Worm (Caenorhabditis elegans) whole organism, young adult: Measurements from ENCODE around the gene F47B8.13.

Source experiments
- D2030.7 ChIP-seq: fragments of 200-800 bp; sonication (Bioruptor generic); IDR thresholded peaks from 2 replicates; pipeline ENCODE4 v1.3.6; 2022; ENCODE audit warnings: missing genetic modification reagents, missing genetic modification characterization, missing compliant biosample characterization
- F10E7.11 ChIP-seq: sonication (generic microtip); optimal IDR thresholded peaks from 2 replicates; lab custom pipeline; 2017; ENCODE audit warnings: mild to moderate bottlenecking, missing genetic modification characterization, moderate library complexity, missing compliant biosample characterization
- F23B12.7 ChIP-seq: sonication (generic microtip); optimal IDR thresholded peaks from 2 replicates; lab custom pipeline; 2017; ENCODE audit warnings: missing genetic modification characterization, mild to moderate bottlenecking, missing compliant biosample characterization, antibody characterized with exemption, moderate library complexity; ENCODE audit not compliant: insufficient read depth
- F33H1.4 ChIP-seq: fragments of 200-800 bp; sonication (Bioruptor generic); IDR thresholded peaks from 2 replicates; pipeline ENCODE4 v1.3.6; 2022; ENCODE audit warnings: missing genetic modification reagents, missing genetic modification characterization, missing compliant biosample characterization
- F37B4.10 ChIP-seq: fragments of 200-800 bp; sonication (Bioruptor generic); IDR thresholded peaks from 2 replicates; pipeline ENCODE4 v1.3.6; 2022; ENCODE audit warnings: missing genetic modification characterization, missing compliant biosample characterization
- F52B5.7 ChIP-seq: sonication (generic microtip); optimal IDR thresholded peaks from 2 replicates; lab custom pipeline; 2016; ENCODE audit warnings: mild to moderate bottlenecking, missing genetic modification characterization, missing compliant biosample characterization
- F57A8.1 ChIP-seq: fragments of 200-800 bp; sonication (Bioruptor generic); optimal IDR thresholded peaks from 2 replicates; lab custom pipeline; 2018; ENCODE audit warnings: mild to moderate bottlenecking, missing genetic modification characterization, moderate library complexity, missing compliant biosample characterization
- F57C9.4 ChIP-seq: sonication (generic microtip); optimal IDR thresholded peaks from 2 replicates; lab custom pipeline; 2017; ENCODE audit warnings: mild to moderate bottlenecking, missing genetic modification characterization, missing compliant biosample characterization
- K11D2.4 ChIP-seq: fragments of 200-800 bp; sonication (Bioruptor generic); IDR thresholded peaks from 2 replicates; pipeline ENCODE4 v1.3.6; 2022; ENCODE audit warnings: missing genetic modification reagents, missing genetic modification characterization, missing compliant biosample characterization
- T07F8.4 ChIP-seq: sonication (generic microtip); optimal IDR thresholded peaks from 2 replicates; lab custom pipeline; 2016; ENCODE audit warnings: mild to moderate bottlenecking, missing genetic modification characterization, moderate library complexity, missing compliant biosample characterization
- T26A5.8 ChIP-seq: sonication (generic microtip); optimal IDR thresholded peaks from 2 replicates; lab custom pipeline; 2016; ENCODE audit warnings: missing genetic modification characterization, missing compliant biosample characterization
- Y53G8AR.9 ChIP-seq: fragments of 200-800 bp; sonication (Bioruptor generic); conservative IDR thresholded peaks from 2 replicates; pipeline ENCODE4 v1.3.6; 2022; ENCODE audit warnings: missing genetic modification reagents, missing genetic modification characterization, missing compliant biosample characterization
- Y67H2A.10 ChIP-seq: fragments of 200-800 bp; sonication (Bioruptor generic); conservative IDR thresholded peaks from 2 replicates; pipeline ENCODE4 v1.3.6; 2022; ENCODE audit warnings: missing genetic modification reagents, missing genetic modification characterization, missing compliant biosample characterization
- Y95B8A.8 ChIP-seq: fragments of 200-800 bp; sonication (Bioruptor generic); IDR thresholded peaks from 2 replicates; pipeline ENCODE4 v1.3.6; 2022; ENCODE audit warnings: missing genetic modification reagents, missing genetic modification characterization, missing compliant biosample characterization
- ZK185.1 ChIP-seq: sonication (generic microtip); optimal IDR thresholded peaks from 2 replicates; lab custom pipeline; 2016; ENCODE audit warnings: mild to moderate bottlenecking, missing genetic modification characterization, missing compliant biosample characterization; ENCODE audit not compliant: poor library complexity, severe bottlenecking
- ama-1 ChIP-seq, 3 experiments: fragments of 150-350 bp in 1 of 3; sonication (generic microtip) in 2 of 3; optimal IDR thresholded peaks; 2 replicates each; lab custom pipeline; 2014 to 2018; ENCODE audit warnings: missing biosample characterization in 2 of 3, missing genetic modification characterization in 2 of 3, missing genetic modification reagents in 2 of 3
- attf-6 ChIP-seq: fragments of 200-800 bp; sonication (Bioruptor generic); IDR thresholded peaks from 2 replicates; pipeline ENCODE4 v1.3.6; 2022; ENCODE audit warnings: missing genetic modification reagents, missing genetic modification characterization, missing compliant biosample characterization
- ceh-27 ChIP-seq: fragments of 200-800 bp; sonication (Bioruptor generic); optimal IDR thresholded peaks from 2 replicates; lab custom pipeline; 2018; ENCODE audit warnings: mild to moderate bottlenecking, missing genetic modification characterization, moderate library complexity, missing compliant biosample characterization
- ceh-40 ChIP-seq: fragments of 200-800 bp; sonication (Bioruptor generic); IDR thresholded peaks from 2 replicates; pipeline ENCODE4 v1.3.6; 2022; ENCODE audit warnings: missing genetic modification characterization, missing compliant biosample characterization
- ceh-79 ChIP-seq: sonication (generic microtip); optimal IDR thresholded peaks from 2 replicates; lab custom pipeline; 2017; ENCODE audit warnings: mild to moderate bottlenecking, missing genetic modification characterization, missing compliant biosample characterization
- efl-1 ChIP-seq: fragments of 150-350 bp; optimal IDR thresholded peaks from 2 replicates; lab custom pipeline; 2014; ENCODE audit warnings: missing biosample characterization, missing genetic modification reagents, missing genetic modification characterization
- egl-44 ChIP-seq: fragments of 200-800 bp; sonication (Bioruptor generic); IDR thresholded peaks from 2 replicates; pipeline ENCODE4 v1.3.6; 2022; ENCODE audit warnings: missing genetic modification reagents, missing genetic modification characterization, missing compliant biosample characterization
- ets-4 ChIP-seq: fragments of 200-800 bp; sonication (Bioruptor generic); optimal IDR thresholded peaks from 2 replicates; lab custom pipeline; 2018; ENCODE audit warnings: mild to moderate bottlenecking, missing genetic modification characterization, missing compliant biosample characterization
- let-526 ChIP-seq: fragments of 200-800 bp; sonication (Bioruptor generic); IDR thresholded peaks from 2 replicates; pipeline ENCODE4 v1.3.6; 2022; ENCODE audit warnings: missing genetic modification reagents, missing genetic modification characterization, missing compliant biosample characterization
- lin-26 ChIP-seq: fragments of 200-800 bp; sonication (Bioruptor generic); IDR thresholded peaks from 2 replicates; pipeline ENCODE4 v1.3.6; 2022; ENCODE audit warnings: missing genetic modification reagents, missing genetic modification characterization, missing compliant biosample characterization
- lin-54 ChIP-seq: fragments of 200-800 bp; sonication (Bioruptor generic); optimal IDR thresholded peaks from 2 replicates; lab custom pipeline; 2018; ENCODE audit warnings: mild to moderate bottlenecking, missing genetic modification characterization, missing compliant biosample characterization
- lsl-1 ChIP-seq: fragments of 200-800 bp; sonication (Bioruptor generic); optimal IDR thresholded peaks from 2 replicates; lab custom pipeline; 2018; ENCODE audit warnings: mild to moderate bottlenecking, missing genetic modification characterization, moderate library complexity, missing compliant biosample characterization
- madf-6 ChIP-seq: fragments of 200-800 bp; sonication (Bioruptor generic); IDR thresholded peaks from 2 replicates; pipeline ENCODE4 v1.3.6; 2022; ENCODE audit warnings: missing genetic modification reagents, missing genetic modification characterization, missing compliant biosample characterization
- nfyb-1 ChIP-seq: fragments of 200-800 bp; sonication (Bioruptor generic); IDR thresholded peaks from 2 replicates; pipeline ENCODE4 v1.3.6; 2022; ENCODE audit warnings: missing genetic modification reagents, missing genetic modification characterization, missing compliant biosample characterization
- nhr-90 ChIP-seq: sonication (generic microtip); optimal IDR thresholded peaks from 2 replicates; lab custom pipeline; 2016; ENCODE audit warnings: missing genotype, mild to moderate bottlenecking, missing genetic modification characterization, missing compliant biosample characterization
- pbrm-1 ChIP-seq: fragments of 200-800 bp; sonication (Bioruptor generic); IDR thresholded peaks from 2 replicates; pipeline ENCODE4 v1.3.6; 2022; ENCODE audit warnings: missing genetic modification reagents, missing genetic modification characterization, missing compliant biosample characterization
- rcor-1 ChIP-seq: fragments of 200-800 bp; sonication (Bioruptor generic); IDR thresholded peaks from 2 replicates; pipeline ENCODE4 v1.3.6; 2022; ENCODE audit warnings: missing genetic modification reagents, missing genetic modification characterization, missing compliant biosample characterization
- snpc-3.4 ChIP-seq: sonication (generic microtip); optimal IDR thresholded peaks from 2 replicates; lab custom pipeline; 2017; ENCODE audit warnings: missing genetic modification characterization, mild to moderate bottlenecking, missing compliant biosample characterization, antibody characterized with exemption, moderate library complexity, missing genotype, missing genetic modification reagents
- snpc-4 ChIP-seq, 5 experiments: fragments of 150-350 bp in 1 of 5; sonication (generic microtip) in 4 of 5; optimal IDR thresholded peaks; 2 replicates each; lab custom pipeline; 2014 to 2018; ENCODE audit warnings: missing genetic modification characterization in 5 of 5, missing biosample characterization in 3 of 5, antibody characterized with exemption in 2 of 5, mild to moderate bottlenecking in 2 of 5, missing compliant biosample characterization in 2 of 5, missing genotype in 2 of 5, moderate library complexity in 2 of 5, missing genetic modification reagents in 1 of 5
- unc-62 ChIP-seq: fragments of 150-350 bp; optimal IDR thresholded peaks from 2 replicates; lab custom pipeline; 2014; ENCODE audit warnings: missing biosample characterization, missing genetic modification reagents, missing genetic modification characterization
- ztf-22 ChIP-seq: fragments of 200-800 bp; sonication (Bioruptor generic); optimal IDR thresholded peaks from 2 replicates; lab custom pipeline; 2018; ENCODE audit warnings: mild to moderate bottlenecking, missing genetic modification characterization, moderate library complexity, missing compliant biosample characterization
- ztf-25 ChIP-seq: fragments of 200-800 bp; sonication (Bioruptor generic); IDR thresholded peaks from 2 replicates; pipeline ENCODE4 v1.3.6; 2022; ENCODE audit warnings: missing genetic modification reagents, missing genetic modification characterization, missing compliant biosample characterization

Gene F47B8.13

DNA sequence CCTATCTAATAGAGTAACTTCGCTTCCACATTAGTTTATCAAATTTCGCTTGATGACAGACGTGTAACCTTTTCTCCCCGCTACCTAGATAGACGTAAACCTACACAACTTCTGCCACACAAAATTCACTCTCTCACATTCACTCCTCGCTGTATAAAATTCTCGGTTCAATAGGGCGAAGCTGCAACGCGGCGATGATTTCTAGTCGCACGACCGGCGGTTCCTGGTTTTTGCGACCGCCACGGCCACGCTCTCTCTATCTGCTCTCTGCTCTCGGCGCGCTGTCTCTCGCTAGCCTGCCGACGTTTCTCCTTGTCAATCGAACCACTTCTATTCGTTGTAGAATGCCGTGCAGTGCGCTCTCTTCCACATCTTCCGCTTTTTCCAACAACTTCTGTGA, 31.4 kb upstream of the F47B8.13 start (continued):
- TF ChIP-seq ZK185.1 (tag; lab: Kevin White, UChicago) = peak; percentile 72
- TF ChIP-seq egl-44 (GFP tag; lab: Robert Waterston, UW) = peak; percentile 65
- TF ChIP-seq T26A5.8 (tag; lab: Kevin White, UChicago) = no peak
- TF ChIP-seq unc-62 (GFP tag; lab: Kevin White, UChicago) = no peak
- no peak for TF ChIP-seq F37B4.10
- peak; percentile 51; the same call in 1 of the 2 replicates for TF ChIP-seq rcor-1 (GFP tag; lab: Robert Waterston, UW)
- TF ChIP-seq F10E7.11 (tag; lab: Kevin White, UChicago) = no peak
- peak; percentile 77 for TF ChIP-seq lin-54
- TF ChIP-seq ama-1 (optimal IDR thresholded peaks at IDR 0.05; lab: Kevin White, UChicago) = no peak
- TF ChIP-seq ama-1 (GFP tag; optimal IDR thresholded peaks at IDR 0.05; lab: Kevin White, UChicago) = peak in 1 of 2 experiments; percentile 23
- peak; percentile 87 for TF ChIP-seq ceh-27 (GFP tag; lab: Kevin White, UChicago)
- TF ChIP-seq K11D2.4 (GFP tag; lab: Robert Waterston, UW) = peak; percentile 46; the same call in 1 of the 2 replicates
- TF ChIP-seq ceh-40 (GFP tag; lab: Robert Waterston, UW) = 0 out of 2 replicates have a peak, but pooled peaks have one; percentile 23
- TF ChIP-seq F52B5.7 (tag; lab: Kevin White, UChicago) = peak; percentile 46
- TF ChIP-seq nhr-90 = peak; percentile 80
- peak; percentile 36 for TF ChIP-seq ztf-22 (GFP tag; lab: Kevin White, UChicago)
- TF ChIP-seq Y53G8AR.9 (GFP tag; lab: Robert Waterston, UW) = peak; percentile 55
- 0 out of 2 replicates have a peak, but pooled peaks have one; percentile 38 for TF ChIP-seq let-526 (GFP tag; lab: Robert Waterston, UW)
- TF ChIP-seq F57C9.4 (tag; lab: Kevin White, UChicago) = no peak
- TF ChIP-seq Y67H2A.10 (GFP tag; lab: Robert Waterston, UW) = peak; percentile 85
- TF ChIP-seq nfyb-1 (GFP tag; lab: Robert Waterston, UW) = peak; percentile 89
- no peak for TF ChIP-seq F57A8.1 (GFP tag; lab: Kevin White, UChicago)
- no peak for TF ChIP-seq Y95B8A.8 (GFP tag; lab: Robert Waterston, UW)
- TF ChIP-seq ets-4 (GFP tag; lab: Kevin White, UChicago) = peak; percentile 84
- peak; percentile 44 for TF ChIP-seq efl-1 (GFP tag; lab: Kevin White, UChicago)
- no peak for TF ChIP-seq F23B12.7 (tag; lab: Kevin White, UChicago)
- no peak for TF ChIP-seq snpc-4 (GFP tag; optimal IDR thresholded peaks at IDR 0.05; lab: Kevin White, UChicago)
- peak; percentile 27 to 70 (median 58) for TF ChIP-seq snpc-4 (tag; optimal IDR thresholded peaks at IDR 0.05; lab: Kevin White, UChicago)
- TF ChIP-seq, all 124 proteins: peak for 55

DNA sequence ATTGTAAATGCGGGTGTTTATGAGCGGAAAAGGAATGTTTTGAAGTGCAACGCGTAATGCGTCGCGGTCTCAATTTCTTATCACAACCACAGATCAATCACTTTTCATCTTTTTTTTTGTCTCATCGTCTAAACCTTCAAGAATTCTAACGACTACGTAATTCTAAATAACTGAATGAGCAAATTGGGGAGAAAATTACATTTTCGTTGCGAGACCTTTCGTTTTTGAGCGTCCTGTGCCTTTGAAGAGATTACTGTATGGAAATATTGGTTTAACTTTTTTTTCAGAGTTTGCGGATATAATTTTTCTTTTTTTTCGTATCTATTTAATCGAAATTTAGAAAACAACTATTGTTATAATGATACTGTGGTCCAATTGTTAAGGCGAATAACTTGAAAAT, 31.0 kb upstream of the F47B8.13 start:
- TF ChIP-seq F33H1.4 (GFP tag; lab: Robert Waterston, UW) = peak; percentile 67
- TF ChIP-seq snpc-3.4 = peak; percentile 25
- no peak for TF ChIP-seq T07F8.4 (tag; lab: Kevin White, UChicago)
- TF ChIP-seq attf-6 (GFP tag; lab: Robert Waterston, UW) = 0 out of 2 replicates have a peak, but pooled peaks have one; percentile 35
- peak; percentile 13; the same call in 1 of the 2 replicates for TF ChIP-seq D2030.7 (GFP tag; lab: Robert Waterston, UW)
- no peak for TF ChIP-seq ceh-79 (tag; lab: Kevin White, UChicago)
- TF ChIP-seq lsl-1 (GFP tag; lab: Kevin White, UChicago) = peak; percentile 63
- peak; percentile 62 for TF ChIP-seq madf-6 (GFP tag; lab: Robert Waterston, UW)
- no peak for TF ChIP-seq Y53G8AR.9 (GFP tag; lab: Robert Waterston, UW)
- TF ChIP-seq lin-26 (GFP tag; lab: Robert Waterston, UW) = peak; percentile 17; the same call in 1 of the 2 replicates
- 0 out of 2 replicates have a peak, but pooled peaks have one; percentile 19 for TF ChIP-seq pbrm-1 (GFP tag; lab: Robert Waterston, UW)
- TF ChIP-seq ztf-25 (GFP tag; lab: Robert Waterston, UW) = 0 out of 2 replicates have a peak, but pooled peaks have one; percentile 19
